Fruit fly (Drosophila melanogaster) whole organism, embryonic: Measurements from ENCODE around the gene CG11726.

Source experiments
- Atf6 ChIP-seq: fragments of 200-800 bp; sonication (Bioruptor generic); IDR thresholded peaks from 2 replicates; pipeline ENCODE4 v1.3.6; 2022; ENCODE audit warnings: missing biosample characterization, missing genetic modification characterization
- C15 ChIP-seq: fragments of 200-800 bp; sonication (Bioruptor generic); IDR thresholded peaks from 3 replicates; pipeline ENCODE4 v1.3.6; 2022; ENCODE audit warnings: missing biosample characterization, missing genetic modification characterization
- CG10979 ChIP-seq: fragments of 200-800 bp; sonication (Bioruptor generic); optimal IDR thresholded peaks from 2 replicates; lab custom pipeline; 2018; ENCODE audit warnings: missing biosample characterization, mild to moderate bottlenecking, missing genetic modification characterization, moderate library complexity
- CG12391 ChIP-seq: fragments of 200-800 bp; sonication (Bioruptor generic); optimal IDR thresholded peaks from 3 replicates; lab custom pipeline; 2018; ENCODE audit warnings: missing biosample characterization, mild to moderate bottlenecking, missing genetic modification characterization, moderate library complexity
- CG12942 ChIP-seq: fragments of 200-800 bp; sonication (Bioruptor generic); optimal IDR thresholded peaks from 3 replicates; lab custom pipeline; 2016; ENCODE audit warnings: missing biosample characterization, missing genetic modification characterization
- CG13624 ChIP-seq: fragments of 200-800 bp; sonication (Bioruptor generic); optimal IDR thresholded peaks from 2 replicates; lab custom pipeline; 2016; ENCODE audit warnings: missing biosample characterization, missing genetic modification characterization
- CG15011 ChIP-seq: fragments of 200-800 bp; sonication (Bioruptor generic); optimal IDR thresholded peaks from 3 replicates; lab custom pipeline; 2018; ENCODE audit warnings: missing biosample characterization, mild to moderate bottlenecking, missing genetic modification characterization
- CG15479 ChIP-seq: fragments of 200-800 bp; sonication (Bioruptor generic); optimal IDR thresholded peaks from 3 replicates; lab custom pipeline; 2019; ENCODE audit warnings: missing biosample characterization, mild to moderate bottlenecking, missing genetic modification characterization, moderate library complexity
- CG16813 ChIP-seq: fragments of 200-800 bp; sonication (Bioruptor generic); IDR thresholded peaks from 3 replicates; pipeline ENCODE4 v1.3.6; 2022; ENCODE audit warnings: missing biosample characterization, missing genetic modification characterization; ENCODE audit not compliant: partially characterized antibody
- CG2120 ChIP-seq: fragments of 200-800 bp; sonication (Bioruptor generic); optimal IDR thresholded peaks from 3 replicates; lab custom pipeline; 2016; ENCODE audit warnings: missing biosample characterization, missing genetic modification characterization
- CG2712 ChIP-seq: fragments of 200-800 bp; optimal IDR thresholded peaks from 3 replicates; lab custom pipeline; 2019; ENCODE audit warnings: missing biosample characterization, mild to moderate bottlenecking, missing genetic modification characterization, moderate library complexity
- CG30020 ChIP-seq: fragments of 200-800 bp; optimal IDR thresholded peaks from 2 replicates; lab custom pipeline; 2019; ENCODE audit warnings: missing biosample characterization, mild to moderate bottlenecking, missing genetic modification characterization, moderate library complexity
- CG32772 ChIP-seq: fragments of 200-800 bp; sonication (Bioruptor generic); IDR thresholded peaks from 2 replicates; pipeline ENCODE4 v1.3.6; 2022; ENCODE audit warnings: missing biosample characterization, missing genetic modification characterization
- CG34376 ChIP-seq: fragments of 200-800 bp; sonication (Bioruptor generic); optimal IDR thresholded peaks from 2 replicates; lab custom pipeline; 2018; ENCODE audit warnings: missing biosample characterization, mild to moderate bottlenecking, missing genetic modification characterization
- CG3838 ChIP-seq: fragments of 200-800 bp; sonication (Bioruptor generic); optimal IDR thresholded peaks from 3 replicates; lab custom pipeline; 2016; ENCODE audit warnings: missing biosample characterization, missing genetic modification characterization
- CG4424 ChIP-seq: fragments of 200-800 bp; sonication (Bioruptor generic); optimal IDR thresholded peaks from 3 replicates; lab custom pipeline; 2016; ENCODE audit warnings: missing biosample characterization, missing genetic modification characterization
- CG6254 ChIP-seq: fragments of 200-800 bp; sonication (Bioruptor generic); optimal IDR thresholded peaks from 3 replicates; lab custom pipeline; 2017; ENCODE audit warnings: mild to moderate bottlenecking, missing biosample characterization, missing genetic modification reagents, missing genetic modification characterization
- CG6654 ChIP-seq: fragments of 200-800 bp; sonication (Bioruptor generic); optimal IDR thresholded peaks from 2 replicates; lab custom pipeline; 2017; ENCODE audit warnings: missing biosample characterization, mild to moderate bottlenecking, missing genetic modification characterization
- CG6765 ChIP-seq: fragments of 200-800 bp; sonication (Bioruptor generic); optimal IDR thresholded peaks from 3 replicates; lab custom pipeline; 2017; ENCODE audit warnings: missing biosample characterization, mild to moderate bottlenecking, missing genetic modification characterization
- CG6791 ChIP-seq: fragments of 200-800 bp; sonication (Bioruptor generic); IDR thresholded peaks from 3 replicates; pipeline ENCODE4 v1.3.6; 2022; ENCODE audit warnings: missing biosample characterization, missing genetic modification characterization; ENCODE audit not compliant: partially characterized antibody
- CG8478 ChIP-seq: fragments of >200 bp; optimal IDR thresholded peaks from 2 replicates; lab custom pipeline; 2018
- Dek ChIP-seq: fragments of 200-800 bp; sonication (Bioruptor generic); optimal IDR thresholded peaks from 3 replicates; lab custom pipeline; 2019; ENCODE audit warnings: missing biosample characterization, mild to moderate bottlenecking, missing genetic modification characterization, moderate library complexity
- E2f1 ChIP-seq: fragments of 200-800 bp; sonication (Bioruptor generic); IDR thresholded peaks from 2 replicates; pipeline ENCODE4 v1.3.6; 2022; ENCODE audit warnings: missing biosample characterization, missing genetic modification characterization
- HLH54F ChIP-seq: fragments of 200-800 bp; sonication (Bioruptor generic); optimal IDR thresholded peaks from 3 replicates; lab custom pipeline; 2016; ENCODE audit warnings: missing biosample characterization, missing genetic modification characterization
- MTF-1 ChIP-seq: fragments of 200-800 bp; sonication (Bioruptor generic); optimal IDR thresholded peaks from 2 replicates; lab custom pipeline; 2018; ENCODE audit warnings: missing biosample characterization, mild to moderate bottlenecking, missing genetic modification characterization, borderline replicate concordance
- Mes4 ChIP-seq: fragments of 200-800 bp; sonication (Bioruptor generic); optimal IDR thresholded peaks from 2 replicates; lab custom pipeline; 2016; ENCODE audit warnings: missing biosample characterization, missing genetic modification characterization
- Ptx1 ChIP-seq: fragments of 200-800 bp; sonication (Bioruptor generic); IDR thresholded peaks from 2 replicates; pipeline ENCODE4 v1.3.6; 2022; ENCODE audit warnings: missing biosample characterization, missing genetic modification characterization
- Ravus ChIP-seq: fragments of 200-800 bp; sonication (Bioruptor generic); IDR thresholded peaks from 2 replicates; pipeline ENCODE4 v1.3.6; 2022; ENCODE audit warnings: missing biosample characterization, missing genetic modification characterization
- TFAM ChIP-seq: fragments of 200-800 bp; sonication (Bioruptor generic); optimal IDR thresholded peaks from 2 replicates; lab custom pipeline; 2017; ENCODE audit warnings: missing biosample characterization, missing genetic modification characterization, inconsistent platforms
- amos ChIP-seq: fragments of 200-800 bp; sonication (Bioruptor generic); IDR thresholded peaks from 2 replicates; pipeline ENCODE4 v1.3.6; 2022; ENCODE audit warnings: missing biosample characterization, missing genetic modification characterization; ENCODE audit not compliant: partially characterized antibody
- ara ChIP-seq: fragments of 200-800 bp; sonication (Bioruptor generic); IDR thresholded peaks from 2 replicates; pipeline ENCODE4 v1.3.6; 2022; ENCODE audit warnings: missing biosample characterization, missing genetic modification characterization
- az2 ChIP-seq: fragments of 200-800 bp; sonication (Bioruptor generic); optimal IDR thresholded peaks from 3 replicates; lab custom pipeline; 2016; ENCODE audit warnings: missing biosample characterization, missing genetic modification characterization
- bowl ChIP-seq: fragments of 200-800 bp; sonication (Bioruptor generic); IDR thresholded peaks from 2 replicates; pipeline ENCODE4 v1.3.6; 2022; ENCODE audit warnings: missing biosample characterization, missing genetic modification characterization
- cad ChIP-seq: fragments of >200 bp; optimal IDR thresholded peaks from 2 replicates; lab custom pipeline; 2017; ENCODE audit warnings: missing biosample characterization, missing genetic modification characterization
- cas ChIP-seq: fragments of 200-800 bp; sonication (Bioruptor generic); IDR thresholded peaks from 2 replicates; pipeline ENCODE4 v1.3.6; 2022; ENCODE audit warnings: missing biosample characterization, missing genetic modification characterization
- caup ChIP-seq: fragments of 200-800 bp; sonication (Bioruptor generic); optimal IDR thresholded peaks from 3 replicates; lab custom pipeline; 2017; ENCODE audit warnings: missing biosample characterization, mild to moderate bottlenecking, missing genetic modification characterization, moderate library complexity; ENCODE audit not compliant: severe bottlenecking
- da ChIP-seq: fragments of 200-800 bp; sonication (Bioruptor generic); optimal IDR thresholded peaks from 2 replicates; lab custom pipeline; 2016; ENCODE audit warnings: missing biosample characterization, missing genetic modification characterization
- disco-r ChIP-seq: fragments of 200-800 bp; sonication (Bioruptor generic); optimal IDR thresholded peaks from 2 replicates; lab custom pipeline; 2016; ENCODE audit warnings: missing biosample characterization, missing genetic modification characterization
- dmrt11E ChIP-seq: fragments of 200-800 bp; sonication (Bioruptor generic); optimal IDR thresholded peaks from 3 replicates; lab custom pipeline; 2018; ENCODE audit warnings: missing biosample characterization, mild to moderate bottlenecking, missing genetic modification characterization, moderate library complexity
- gem ChIP-seq: fragments of 200-800 bp; sonication (Bioruptor generic); optimal IDR thresholded peaks from 2 replicates; lab custom pipeline; 2019; ENCODE audit warnings: missing biosample characterization, mild to moderate bottlenecking, missing genetic modification characterization, moderate library complexity
- her ChIP-seq: fragments of 200-800 bp; sonication (Bioruptor generic); optimal IDR thresholded peaks from 2 replicates; lab custom pipeline; 2016; ENCODE audit warnings: missing biosample characterization, missing genetic modification characterization
- ken ChIP-seq: fragments of 200-800 bp; sonication (Bioruptor generic); IDR thresholded peaks from 3 replicates; pipeline ENCODE4 v1.3.6; 2022; ENCODE audit warnings: missing biosample characterization, missing genetic modification characterization
- lbe ChIP-seq: fragments of 200-800 bp; sonication (Bioruptor generic); optimal IDR thresholded peaks from 2 replicates; lab custom pipeline; 2016; ENCODE audit warnings: missing biosample characterization, mild to moderate bottlenecking, missing genetic modification characterization
- maf-S ChIP-seq: fragments of 200-800 bp; sonication (Bioruptor generic); optimal IDR thresholded peaks from 2 replicates; lab custom pipeline; 2016; ENCODE audit warnings: missing biosample characterization, missing genetic modification characterization
- oc ChIP-seq: fragments of 200-800 bp; sonication (Bioruptor generic); optimal IDR thresholded peaks from 2 replicates; lab custom pipeline; 2018; ENCODE audit warnings: missing biosample characterization, mild to moderate bottlenecking, missing genetic modification characterization, moderate library complexity
- phol ChIP-seq: fragments of 200-800 bp; sonication (Bioruptor generic); optimal IDR thresholded peaks from 3 replicates; lab custom pipeline; 2018; ENCODE audit warnings: missing biosample characterization, mild to moderate bottlenecking, missing genetic modification characterization, moderate library complexity
- pzg ChIP-seq: fragments of 200-800 bp; sonication (Bioruptor generic); optimal IDR thresholded peaks from 3 replicates; lab custom pipeline; 2018; ENCODE audit warnings: missing biosample characterization, mild to moderate bottlenecking, missing genetic modification characterization, moderate library complexity
- ro ChIP-seq: fragments of 200-800 bp; sonication (Bioruptor generic); IDR thresholded peaks from 2 replicates; pipeline ENCODE4 v1.3.6; 2022; ENCODE audit warnings: missing biosample characterization, missing genetic modification characterization
- sisA ChIP-seq: fragments of 200-800 bp; sonication (Bioruptor generic); IDR thresholded peaks from 2 replicates; pipeline ENCODE4 v1.3.6; 2022; ENCODE audit warnings: missing biosample characterization, missing genetic modification characterization
- sqz ChIP-seq: fragments of 200-800 bp; sonication (Bioruptor generic); optimal IDR thresholded peaks from 3 replicates; lab custom pipeline; 2018; ENCODE audit warnings: missing biosample characterization, mild to moderate bottlenecking, missing genetic modification characterization
- tio ChIP-seq: fragments of 200-800 bp; sonication (Bioruptor generic); optimal IDR thresholded peaks from 2 replicates; lab custom pipeline; 2017; ENCODE audit warnings: missing biosample characterization, missing genetic modification characterization, inconsistent platforms

The CG11726 gene

dm6 chr3L:11398484-11399088, 4.1 kb downstream of the CG11726 start (continued):
- TF ChIP-seq lbe (GFP tag; lab: Kevin White, UChicago), result no peak
- no peak for TF ChIP-seq maf-S (GFP tag; lab: Kevin White, UChicago)
- TF ChIP-seq CG3838 (GFP tag; lab: Kevin White, UChicago), result no peak
- TF ChIP-seq ara (GFP tag; lab: Robert Waterston, UW), result no peak
- no peak for TF ChIP-seq Mes4 (GFP tag; lab: Kevin White, UChicago)
- peak; percentile 91 for TF ChIP-seq gem (tag; lab: Kevin White, UChicago)
- TF ChIP-seq ken (GFP tag; lab: Robert Waterston, UW), result no peak
- peak; percentile 63 for TF ChIP-seq dmrt11E (tag; lab: Kevin White, UChicago)
- TF ChIP-seq MTF-1 (GFP tag; lab: Kevin White, UChicago), result no peak
- no peak for TF ChIP-seq CG30020 (tag; lab: Kevin White, UChicago)
- TF ChIP-seq bowl (GFP tag; lab: Robert Waterston, UW), result no peak
- peak; percentile 57 for TF ChIP-seq Ptx1 (GFP tag; lab: Robert Waterston, UW)
- no peak for TF ChIP-seq CG6654 (GFP tag; lab: Kevin White, UChicago)
- no peak for TF ChIP-seq ro (GFP tag; lab: Robert Waterston, UW)
- TF ChIP-seq TFAM, result no peak
- TF ChIP-seq CG13624 (GFP tag; lab: Kevin White, UChicago), result no peak
- peak; percentile 61 for TF ChIP-seq CG4424
- TF ChIP-seq CG32772 (GFP tag; lab: Robert Waterston, UW), result no peak
- peak; percentile 60 for TF ChIP-seq caup
- TF ChIP-seq cas (GFP tag; lab: Robert Waterston, UW), result no peak
- TF ChIP-seq CG2712 (tag; lab: Kevin White, UChicago), result peak; percentile 89
- TF ChIP-seq CG34376, result no peak
- no peak for TF ChIP-seq her (GFP tag; lab: Kevin White, UChicago)
- TF ChIP-seq CG15011 (GFP tag; lab: Kevin White, UChicago), result no peak
- peak; percentile 56 for TF ChIP-seq Dek
- no peak for TF ChIP-seq da
- TF ChIP-seq CG8478 (lab: Kevin White, UChicago), result no peak
- TF ChIP-seq Atf6 (GFP tag; lab: Robert Waterston, UW), result peak; percentile 34; the same call in 1 of the 2 replicates
- peak; percentile 75 for TF ChIP-seq phol (tag; lab: Kevin White, UChicago)
- no peak for TF ChIP-seq HLH54F
- TF ChIP-seq CG15479 (GFP tag; lab: Kevin White, UChicago), result no peak
- peak; percentile 28; the same call in 1 of the 2 replicates for TF ChIP-seq E2f1 (GFP tag; lab: Robert Waterston, UW)
- TF ChIP-seq CG6791 (GFP tag; lab: Robert Waterston, UW), result no peak
- TF ChIP-seq disco-r, result no peak
- TF ChIP-seq CG6765, result no peak
- TF ChIP-seq pzg (GFP tag; lab: Kevin White, UChicago), result no peak
- TF ChIP-seq CG16813 (GFP tag; lab: Robert Waterston, UW), result no peak
- TF ChIP-seq amos (GFP tag; lab: Robert Waterston, UW), result no peak
- TF ChIP-seq sisA (GFP tag; lab: Robert Waterston, UW), result 0 out of 2 replicates have a peak, but pooled peaks have one; percentile 28
- peak; percentile 12 for TF ChIP-seq tio
- no peak for TF ChIP-seq C15 (GFP tag; lab: Robert Waterston, UW)
- TF ChIP-seq az2, result peak; percentile 60
- TF ChIP-seq Ravus (GFP tag; lab: Robert Waterston, UW), result no peak
- TF ChIP-seq cad, result no peak
- peak; percentile 30 for TF ChIP-seq CG6254 (GFP tag; lab: Kevin White, UChicago)
- TF ChIP-seq sqz (GFP tag; lab: Kevin White, UChicago), result no peak
- peak; percentile 67 for TF ChIP-seq CG12391 (tag; lab: Kevin White, UChicago)
- TF ChIP-seq CG2120, result no peak
- TF ChIP-seq CG12942 (GFP tag; lab: Kevin White, UChicago), result no peak
- TF ChIP-seq oc (tag; lab: Kevin White, UChicago), result no peak
- TF ChIP-seq CG10979, result peak; percentile 76
